Worm (Caenorhabditis elegans) whole organism, L1 larva: ENCODE measurements around the gene str-240.

Experiments used
- C04F5.9 ChIP-seq: sonication (generic microtip); optimal IDR thresholded peaks from 2 replicates; lab custom pipeline; 2016; ENCODE audit warnings: missing genetic modification characterization, missing compliant biosample characterization
- C34B4.2 ChIP-seq: sonication (generic microtip); optimal IDR thresholded peaks from 2 replicates; lab custom pipeline; 2017; ENCODE audit warnings: mild to moderate bottlenecking, missing genetic modification characterization, missing compliant biosample characterization
- F16B12.6 ChIP-seq: fragments of 150-350 bp; optimal IDR thresholded peaks from 2 replicates; lab custom pipeline; 2014; ENCODE audit warnings: missing biosample characterization, missing genetic modification characterization
- Y116A8C.19 ChIP-seq: sonication (generic microtip); optimal IDR thresholded peaks from 2 replicates; lab custom pipeline; 2016; ENCODE audit warnings: missing compliant biosample characterization, missing genetic modification characterization, borderline replicate concordance
- ceh-82 ChIP-seq, 3 experiments: fragments of 150-350 bp in 1 of 3; sonication (generic microtip) in 2 of 3; optimal IDR thresholded peaks; 2 replicates each; lab custom pipeline; 2014 to 2017; ENCODE audit warnings: missing biosample characterization in 3 of 3, missing genetic modification characterization in 3 of 3
- ceh-88 ChIP-seq: fragments of 200-800 bp; sonication (Bioruptor generic); IDR thresholded peaks from 2 replicates; pipeline ENCODE4 v1.3.6; 2022; ENCODE audit warnings: missing genetic modification characterization, missing compliant biosample characterization
- ces-1 ChIP-seq: fragments of 150-350 bp; optimal IDR thresholded peaks from 2 replicates; lab custom pipeline; 2014; ENCODE audit warnings: missing biosample characterization, missing genetic modification reagents, missing genetic modification characterization
- efl-1 ChIP-seq, 4 experiments: fragments of 150-350 bp; optimal IDR thresholded peaks in 3 of 4; peaks in 1 of 4; 1 replicate in 1 of 4; 2 replicates in 3 of 4; lab custom pipeline; 2014; ENCODE audit warnings: missing biosample characterization in 2 of 4, missing genetic modification characterization in 2 of 4, missing genetic modification reagents in 2 of 4
- efl-3 ChIP-seq: fragments of 200-800 bp; sonication (Bioruptor generic); optimal IDR thresholded peaks from 2 replicates; lab custom pipeline; 2018; ENCODE audit warnings: mild to moderate bottlenecking, missing genetic modification characterization, missing compliant biosample characterization
- elt-2 ChIP-seq: sonication (generic microtip); optimal IDR thresholded peaks from 2 replicates; lab custom pipeline; 2016; ENCODE audit warnings: missing genetic modification characterization, mild to moderate bottlenecking, inconsistent platforms, missing compliant biosample characterization, missing genetic modification reagents
- fkh-10 ChIP-seq: sonication (generic microtip); optimal IDR thresholded peaks from 2 replicates; lab custom pipeline; 2017; ENCODE audit warnings: missing biosample characterization, missing genetic modification reagents, missing genetic modification characterization
- fkh-4 ChIP-seq: sonication (generic microtip); optimal IDR thresholded peaks from 2 replicates; lab custom pipeline; 2016; ENCODE audit warnings: missing compliant biosample characterization, missing genetic modification characterization, borderline replicate concordance
- fos-1 ChIP-seq: fragments of 150-350 bp; optimal IDR thresholded peaks from 2 replicates; lab custom pipeline; 2014; ENCODE audit warnings: missing biosample characterization, missing genetic modification characterization
- irx-1 ChIP-seq: sonication (generic microtip); optimal IDR thresholded peaks from 2 replicates; lab custom pipeline; 2016; ENCODE audit warnings: missing genetic modification characterization, missing compliant biosample characterization
- jun-1 ChIP-seq: fragments of 150-350 bp; optimal IDR thresholded peaks from 2 replicates; lab custom pipeline; 2014; ENCODE audit warnings: missing biosample characterization, missing genetic modification reagents, missing genetic modification characterization
- lin-15B ChIP-seq: fragments of 150-350 bp; sonication (generic microtip); optimal IDR thresholded peaks from 3 replicates; lab custom pipeline; 2014; ENCODE audit warnings: missing biosample characterization, missing genetic modification characterization
- lin-35 ChIP-seq, 2 experiments: fragments of 150-350 bp; optimal IDR thresholded peaks; 2 replicates each; lab custom pipeline; 2014; ENCODE audit warnings: missing biosample characterization in 2 of 2, missing genetic modification characterization in 2 of 2, missing genetic modification reagents in 2 of 2
- lin-39 ChIP-seq: fragments of 150-350 bp; optimal IDR thresholded peaks from 2 replicates; lab custom pipeline; 2014; ENCODE audit warnings: missing biosample characterization, missing genetic modification reagents, missing genetic modification characterization
- nhr-20 ChIP-seq: sonication (generic microtip); optimal IDR thresholded peaks from 2 replicates; lab custom pipeline; 2016; ENCODE audit warnings: mild to moderate bottlenecking, missing genetic modification characterization, missing compliant biosample characterization
- nhr-28 ChIP-seq: fragments of 150-350 bp; optimal IDR thresholded peaks from 2 replicates; lab custom pipeline; 2014; ENCODE audit warnings: missing biosample characterization, missing genetic modification characterization
- nhr-47 ChIP-seq: sonication (generic microtip); optimal IDR thresholded peaks from 2 replicates; lab custom pipeline; 2016; ENCODE audit warnings: mild to moderate bottlenecking, missing genetic modification characterization, moderate library complexity, missing compliant biosample characterization
- nhr-71 ChIP-seq: sonication (generic microtip); optimal IDR thresholded peaks from 2 replicates; lab custom pipeline; 2016; ENCODE audit warnings: mild to moderate bottlenecking, missing genetic modification characterization, moderate library complexity, missing compliant biosample characterization
- nhr-84 ChIP-seq: sonication (generic microtip); optimal IDR thresholded peaks from 2 replicates; lab custom pipeline; 2017; ENCODE audit warnings: missing biosample characterization, missing genetic modification characterization
- skn-1 ChIP-seq: fragments of 150-350 bp; optimal IDR thresholded peaks from 2 replicates; lab custom pipeline; 2014; ENCODE audit warnings: missing biosample characterization, missing genetic modification characterization
- snpc-4 ChIP-seq: fragments of 150-350 bp; optimal IDR thresholded peaks from 2 replicates; lab custom pipeline; 2014; ENCODE audit warnings: missing biosample characterization, missing genetic modification characterization
- snu-23 ChIP-seq: sonication (generic microtip); optimal IDR thresholded peaks from 2 replicates; lab custom pipeline; 2016; ENCODE audit warnings: missing genetic modification characterization, missing compliant biosample characterization
- sup-37 ChIP-seq: fragments of 200-800 bp; sonication (Bioruptor generic); optimal IDR thresholded peaks from 2 replicates; lab custom pipeline; 2018; ENCODE audit warnings: mild to moderate bottlenecking, missing genetic modification characterization, missing compliant biosample characterization
- swsn-7 ChIP-seq: sonication (generic microtip); optimal IDR thresholded peaks from 2 replicates; lab custom pipeline; 2016; ENCODE audit warnings: missing genetic modification characterization, missing compliant biosample characterization
- tbx-2 ChIP-seq: sonication (generic microtip); optimal IDR thresholded peaks from 2 replicates; lab custom pipeline; 2016; ENCODE audit warnings: missing genetic modification characterization, missing compliant biosample characterization
- tlp-1 ChIP-seq: fragments of 150-350 bp; optimal IDR thresholded peaks from 2 replicates; lab custom pipeline; 2014; ENCODE audit warnings: missing biosample characterization, missing genetic modification characterization
- unc-30 ChIP-seq: sonication (generic microtip); optimal IDR thresholded peaks from 2 replicates; lab custom pipeline; 2017; ENCODE audit warnings: missing biosample characterization, missing genetic modification characterization
- unc-86 ChIP-seq: sonication (generic microtip); optimal IDR thresholded peaks from 2 replicates; lab custom pipeline; 2016; ENCODE audit warnings: missing genetic modification characterization, missing compliant biosample characterization
- zag-1 ChIP-seq: fragments of 150-350 bp; optimal IDR thresholded peaks from 2 replicates; lab custom pipeline; 2014; ENCODE audit warnings: missing biosample characterization, missing genetic modification characterization
- zip-4 ChIP-seq: fragments of 200-800 bp; sonication (Bioruptor generic); optimal IDR thresholded peaks from 2 replicates; lab custom pipeline; 2018; ENCODE audit warnings: mild to moderate bottlenecking, missing genetic modification characterization, moderate library complexity, missing compliant biosample characterization

str-240 gene

ce11 chrV:1522485-1522884, 740 bp upstream of the str-240 start, which contains the start of gene str-243:
Gene str-243 (plus strand): TSS chrV:1522785.
- TF ChIP-seq efl-1 (optimal IDR thresholded peaks at IDR 0.05; lab: Kevin White, UChicago), result no peak
- peak in 1 of 2 experiments; percentile 9 for TF ChIP-seq efl-1 (GFP tag; optimal IDR thresholded peaks at IDR 0.05 in 1 of 2; lab: Kevin White, UChicago)
- no peak for TF ChIP-seq skn-1 (tag; lab: Kevin White, UChicago)
- TF ChIP-seq fkh-10 (GFP tag; lab: Kevin White, UChicago), result no peak

- TF ChIP-seq efl-1 (optimal IDR thresholded peaks at IDR 0.05; lab: Kevin White, UChicago), result no peak
- TF ChIP-seq efl-1 (GFP tag; optimal IDR thresholded peaks at IDR 0.05 in 1 of 2; lab: Kevin White, UChicago), result peak in 1 of 2 experiments; percentile 78
- no peak for TF ChIP-seq lin-35 (GFP tag; optimal IDR thresholded peaks at IDR 0.05; lab: Kevin White, UChicago)
- no peak for TF ChIP-seq unc-86 (tag; lab: Kevin White, UChicago)
- no peak for TF ChIP-seq unc-30 (tag; lab: Kevin White, UChicago)
- TF ChIP-seq, all 84 proteins: peak for 1
Measured at ce11 chrV:1511537-1511936, 10.2 kb downstream of the str-240 start, which contains the start of gene nhr-260. Gene nhr-260 (minus strand): TSS chrV:1511637.

- TF ChIP-seq ceh-82 (tag; optimal IDR thresholded peaks at IDR 0.05; lab: Kevin White, UChicago) (no peak), fkh-10 (GFP tag; lab: Kevin White, UChicago) (no peak), ceh-88 (GFP tag; lab: Robert Waterston, UW) (no peak), C34B4.2 (tag; lab: Kevin White, UChicago) (no peak), nhr-71 (no peak)
Measured at ce11 chrV:1505995-1506394, 15.8 kb downstream of the str-240 start, which contains the start of gene sru-28. Gene sru-28 (plus strand): TSS chrV:1506295.

- TF ChIP-seq nhr-28 (tag; lab: Kevin White, UChicago), result no peak
- no peak for TF ChIP-seq skn-1 (tag; lab: Kevin White, UChicago)
- no peak for TF ChIP-seq nhr-47 (tag; lab: Kevin White, UChicago)
- TF ChIP-seq tlp-1 (tag; lab: Kevin White, UChicago), result no peak
- no peak for TF ChIP-seq lin-35 (GFP tag; optimal IDR thresholded peaks at IDR 0.05; lab: Kevin White, UChicago)
- TF ChIP-seq tbx-2 (tag; lab: Kevin White, UChicago), result no peak
- TF ChIP-seq F16B12.6 (tag; lab: Kevin White, UChicago), result no peak
- no peak for TF ChIP-seq fos-1 (tag; lab: Kevin White, UChicago)
Measured at ce11 chrV:1499140-1499539, 22.6 kb downstream of the str-240 start, which contains the start of gene sru-27. Gene sru-27 (plus strand): TSS chrV:1499440.

ce11 chrV:1495752-1496151, 26.0 kb downstream of the str-240 start:
- TF ChIP-seq nhr-28 (tag; lab: Kevin White, UChicago) (no peak), nhr-20 (tag; lab: Kevin White, UChicago) (no peak), unc-86 (tag; lab: Kevin White, UChicago) (no peak), efl-3 (GFP tag; lab: Kevin White, UChicago) (no peak), snu-23 (GFP tag; lab: Kevin White, UChicago) (no peak), zag-1 (tag; lab: Kevin White, UChicago) (no peak), sup-37 (GFP tag; lab: Kevin White, UChicago) (no peak), jun-1 (tag; lab: Kevin White, UChicago) (no peak), lin-15B (tag; lab: Kevin White, UChicago) (no peak), snpc-4 (tag; lab: Kevin White, UChicago) (no peak), nhr-84 (tag; lab: Kevin White, UChicago) (no peak), ceh-82 (tag; optimal IDR thresholded peaks at IDR 0.05; lab: Kevin White, UChicago) (no peak), C04F5.9 (tag; lab: Kevin White, UChicago) (no peak), nhr-71 (no peak), elt-2 (tag; lab: Kevin White, UChicago) (no peak), irx-1 (tag; lab: Kevin White, UChicago) (no peak)
- TF ChIP-seq, all 84 proteins: peak for 0

- TF ChIP-seq swsn-7, result no peak
- TF ChIP-seq ces-1 (GFP tag; lab: Kevin White, UChicago), result no peak
- TF ChIP-seq Y116A8C.19, result no peak
- TF ChIP-seq lin-39 (tag; lab: Kevin White, UChicago), result no peak
- no peak for TF ChIP-seq irx-1 (tag; lab: Kevin White, UChicago)
- no peak for TF ChIP-seq zag-1 (tag; lab: Kevin White, UChicago)
- no peak for TF ChIP-seq zip-4
- no peak for TF ChIP-seq fkh-4 (tag; lab: Kevin White, UChicago)
Measured at ce11 chrV:1495334-1495733, 26.4 kb downstream of the str-240 start, which contains the start of gene C38C3.3. Gene C38C3.3 (plus strand): TSS chrV:1495634.
